Worm (Caenorhabditis elegans) whole organism, early embryonic: ENCODE measurements around the gene F21D9.3.

Experiments used
- flt-1 ChIP-seq: fragments of 200-800 bp; sonication (Bioruptor generic); IDR thresholded peaks from 2 replicates; pipeline ENCODE4 v1.3.6; 2022; ENCODE audit warnings: missing genetic modification characterization, missing compliant biosample characterization
- sea-1 ChIP-seq: fragments of 200-800 bp; sonication (Bioruptor generic); conservative IDR thresholded peaks from 2 replicates; pipeline ENCODE4 v1.3.6; 2022; ENCODE audit warnings: missing genetic modification characterization, missing compliant biosample characterization
- tbx-11 ChIP-seq: fragments of 200-800 bp; sonication (Bioruptor generic); IDR thresholded peaks from 2 replicates; pipeline ENCODE4 v1.3.6; 2022; ENCODE audit warnings: missing genetic modification characterization, missing compliant biosample characterization
- tbx-37 ChIP-seq: fragments of 200-800 bp; sonication (Bioruptor generic); conservative IDR thresholded peaks from 2 replicates; pipeline ENCODE4 v1.3.6; 2022; ENCODE audit warnings: missing genetic modification reagents, missing genetic modification characterization, missing compliant biosample characterization
- tra-4 ChIP-seq: sonication (generic microtip); optimal IDR thresholded peaks from 2 replicates; lab custom pipeline; 2017; ENCODE audit warnings: missing genetic modification characterization, missing compliant biosample characterization

- TF ChIP-seq tra-4 (tag; lab: Kevin White, UChicago) (no peak), sea-1 (GFP tag; lab: Robert Waterston, UW) (no peak), tbx-11 (GFP tag; lab: Robert Waterston, UW) (no peak), tbx-37 (GFP tag; lab: Robert Waterston, UW) (no peak), flt-1 (GFP tag; lab: Robert Waterston, UW) (no peak)
Measured at ce11 chrV:19240129-19240528, 17.4 kb downstream of the F21D9.3 start, which contains the start of the genes fbxb-115 and fbxb-1.
